Worm (Caenorhabditis elegans): Measurements from ENCODE around the gene F53F4.16.

Gene F53F4.16

ce11 chrV:13645848-13646578 is 24.4 kb upstream of the F53F4.16 start:
- TF ChIP-seq peb-1 (tag; optimal IDR thresholded peaks at IDR 0.05) (no peak), ceh-16 (tag; optimal IDR thresholded peaks at IDR 0.05) (no peak), unc-55 (GFP tag; optimal IDR thresholded peaks at IDR 0.05) (no peak), elt-3 (tag; optimal IDR thresholded peaks at IDR 0.05) (no peak), R02D3.7 (tag; optimal IDR thresholded peaks at IDR 0.05) (no peak), nhr-6 (tag; optimal IDR thresholded peaks at IDR 0.05) (no peak), elt-1 (tag; optimal IDR thresholded peaks at IDR 0.05) (no peak), nhr-25 (tag; optimal IDR thresholded peaks at IDR 0.05) (no peak), nhr-11 (tag; optimal IDR thresholded peaks at IDR 0.05) (no peak), nhr-237 (tag; optimal IDR thresholded peaks at IDR 0.05) (no peak), nhr-129 (tag; optimal IDR thresholded peaks at IDR 0.05) (no peak), ztf-4 (tag; optimal IDR thresholded peaks at IDR 0.05) (no peak), sem-4 (tag; optimal IDR thresholded peaks at IDR 0.05) (no peak), F13H6.1 (tag; optimal IDR thresholded peaks at IDR 0.05) (no peak), Y55F3AM.14 (GFP tag; optimal IDR thresholded peaks at IDR 0.05) (no peak), ama-1 (optimal IDR thresholded peaks at IDR 0.05) (no peak), dmd-4 (tag; optimal IDR thresholded peaks at IDR 0.05) (no peak)

- TF ChIP-seq ZK546.5 (tag; optimal IDR thresholded peaks at IDR 0.05) (no peak), skn-1 (tag; optimal IDR thresholded peaks at IDR 0.05) (no peak), crh-2 (tag; optimal IDR thresholded peaks at IDR 0.05) (peak; percentile 37), fos-1 (tag; optimal IDR thresholded peaks at IDR 0.05) (peak; percentile 79), sma-9 (GFP tag; optimal IDR thresholded peaks at IDR 0.05) (peak; percentile 53), sma-9 (tag; optimal IDR thresholded peaks at IDR 0.05) (no peak), mbf-1 (tag; optimal IDR thresholded peaks at IDR 0.05) (no peak), nhr-237 (tag; optimal IDR thresholded peaks at IDR 0.05) (no peak)
Measured at ce11 chrV:13638040-13638439, 16.4 kb upstream of the F53F4.16 start.

ce11 chrV:13636411-13636810 is 14.8 kb upstream of the F53F4.16 start:
- TF ChIP-seq nhr-77 (tag; optimal IDR thresholded peaks at IDR 0.05) (no peak), sma-9 (GFP tag; optimal IDR thresholded peaks at IDR 0.05) (no peak), sma-9 (tag; optimal IDR thresholded peaks at IDR 0.05) (no peak), ztf-11 (tag; optimal IDR thresholded peaks at IDR 0.05) (no peak), C34F6.9 (tag; optimal IDR thresholded peaks at IDR 0.05) (no peak), mbf-1 (tag; optimal IDR thresholded peaks at IDR 0.05) (no peak), nhr-25 (tag; optimal IDR thresholded peaks at IDR 0.05) (no peak), elt-1 (tag; optimal IDR thresholded peaks at IDR 0.05) (no peak), lin-13 (GFP tag; optimal IDR thresholded peaks at IDR 0.05) (no peak), F13H6.1 (tag; optimal IDR thresholded peaks at IDR 0.05) (no peak), lin-39 (tag; optimal IDR thresholded peaks at IDR 0.05) (no peak), nhr-12 (tag; optimal IDR thresholded peaks at IDR 0.05) (no peak), nhr-129 (tag; optimal IDR thresholded peaks at IDR 0.05) (no peak), crh-2 (tag; optimal IDR thresholded peaks at IDR 0.05) (no peak), mab-5 (tag; optimal IDR thresholded peaks at IDR 0.05) (no peak), R02D3.7 (tag; optimal IDR thresholded peaks at IDR 0.05) (no peak), unc-62 (GFP tag; optimal IDR thresholded peaks at IDR 0.05) (no peak), nhr-21 (tag; optimal IDR thresholded peaks at IDR 0.05) (no peak), unc-55 (GFP tag; optimal IDR thresholded peaks at IDR 0.05) (no peak), ZK546.5 (tag; optimal IDR thresholded peaks at IDR 0.05) (no peak), elt-3 (tag; optimal IDR thresholded peaks at IDR 0.05) (no peak)

- TF ChIP-seq gmeb-1 (tag; optimal IDR thresholded peaks at IDR 0.05): no peak
- TF ChIP-seq mab-5 (tag; optimal IDR thresholded peaks at IDR 0.05): no peak
- TF ChIP-seq ztf-11 (tag; optimal IDR thresholded peaks at IDR 0.05): no peak
- no peak for TF ChIP-seq nhr-21 (tag; optimal IDR thresholded peaks at IDR 0.05)
- TF ChIP-seq sma-3 (GFP tag; optimal IDR thresholded peaks at IDR 0.05): no peak
- TF ChIP-seq ama-1 (optimal IDR thresholded peaks at IDR 0.05): no peak
- no peak for TF ChIP-seq nhr-10 (tag; optimal IDR thresholded peaks at IDR 0.05)
- TF ChIP-seq mdl-1 (tag; optimal IDR thresholded peaks at IDR 0.05): no peak
- TF ChIP-seq zag-1 (tag; optimal IDR thresholded peaks at IDR 0.05): no peak
- no peak for TF ChIP-seq ztf-1 (GFP tag; conservative IDR thresholded peaks at IDR 0.05)
- no peak for TF ChIP-seq nhr-12 (tag; optimal IDR thresholded peaks at IDR 0.05)
- TF ChIP-seq lin-11 (tag; optimal IDR thresholded peaks at IDR 0.05): no peak
Measured at ce11 chrV:13634149-13634548, 12.5 kb upstream of the F53F4.16 start, which contains the start of gene H37A05.2. Gene H37A05.2, minus strand, starts transcription at chrV:13634249.

All from whole organism, L2 larva.